Fruit fly (Drosophila melanogaster) whole organism: ENCODE results near the gene Alp11.

Experiments used
- EcR ChIP-seq, 2 experiments: fragments of >200 bp; optimal IDR thresholded peaks; 2 replicates each; lab custom pipeline; 2017; ENCODE audit warnings: missing biosample characterization in 2 of 2, missing genetic modification characterization in 2 of 2, missing genetic modification reagents in 2 of 2
- pan ChIP-seq: fragments of >200 bp; optimal IDR thresholded peaks from 2 replicates; lab custom pipeline; 2017
- psq ChIP-seq: fragments of >200 bp; optimal IDR thresholded peaks from 2 replicates; lab custom pipeline; 2017
- usp ChIP-seq: fragments of >200 bp; optimal IDR thresholded peaks from 2 replicates; lab custom pipeline; 2017; ENCODE audit warnings: missing biosample characterization, missing genetic modification characterization, mixed read lengths

dm6 chrX:15554256-15554678 is 33.3 kb upstream of the Alp11 start, which contains the start of gene Ac13E:
- TF ChIP-seq psq (lab: Kevin White, UChicago): no peak
- no peak for TF ChIP-seq pan (lab: Kevin White, UChicago)
- TF ChIP-seq usp (GFP tag; lab: Kevin White, UChicago): no peak
- TF ChIP-seq EcR (GFP tag; optimal IDR thresholded peaks at IDR 0.05; lab: Kevin White, UChicago): no peak
